Fruit fly (Drosophila melanogaster) whole organism, embryonic: ENCODE measurements around the gene CG1738.

Experiments
- ATbp ChIP-seq: fragments of 200-800 bp; sonication (Bioruptor generic); optimal IDR thresholded peaks from 2 replicates; lab custom pipeline; 2017; ENCODE audit warnings: missing biosample characterization, mild to moderate bottlenecking, missing genetic modification characterization, missing genetic modification reagents
- B-H2 ChIP-seq: fragments of 200-800 bp; sonication (Bioruptor generic); optimal IDR thresholded peaks from 2 replicates; lab custom pipeline; 2018; ENCODE audit warnings: missing biosample characterization, mild to moderate bottlenecking, missing genetic modification characterization
- CG10147 ChIP-seq: fragments of 200-800 bp; sonication (Bioruptor generic); optimal IDR thresholded peaks from 2 replicates; lab custom pipeline; 2019; ENCODE audit warnings: missing biosample characterization, mild to moderate bottlenecking, missing genetic modification characterization, moderate library complexity
- CG10462 ChIP-seq: fragments of 200-800 bp; sonication (Bioruptor generic); optimal IDR thresholded peaks from 2 replicates; lab custom pipeline; 2016; ENCODE audit warnings: missing biosample characterization, missing genetic modification characterization
- CG15269 ChIP-seq: fragments of 200-800 bp; sonication (Bioruptor generic); optimal IDR thresholded peaks from 2 replicates; lab custom pipeline; 2018; ENCODE audit warnings: missing biosample characterization, mild to moderate bottlenecking, missing genetic modification characterization, moderate library complexity
- CG16813 ChIP-seq: fragments of 200-800 bp; sonication (Bioruptor generic); IDR thresholded peaks from 3 replicates; pipeline ENCODE4 v1.3.6; 2022; ENCODE audit warnings: missing biosample characterization, missing genetic modification characterization; ENCODE audit not compliant: partially characterized antibody
- CG2712 ChIP-seq: fragments of 200-800 bp; optimal IDR thresholded peaks from 3 replicates; lab custom pipeline; 2019; ENCODE audit warnings: missing biosample characterization, mild to moderate bottlenecking, missing genetic modification characterization, moderate library complexity
- CG31365 ChIP-seq: fragments of 200-800 bp; sonication (Bioruptor generic); optimal IDR thresholded peaks from 2 replicates; lab custom pipeline; 2018; ENCODE audit warnings: missing biosample characterization, mild to moderate bottlenecking, missing genetic modification characterization
- CG3726 ChIP-seq: fragments of 200-800 bp; sonication (Bioruptor generic); IDR thresholded peaks from 3 replicates; pipeline ENCODE4, ENCODE4 v1.3.6; 2022; ENCODE audit warnings: missing biosample characterization, missing genetic modification characterization
- CG3838 ChIP-seq: fragments of 200-800 bp; sonication (Bioruptor generic); optimal IDR thresholded peaks from 3 replicates; lab custom pipeline; 2016; ENCODE audit warnings: missing biosample characterization, missing genetic modification characterization
- CG6254 ChIP-seq: fragments of 200-800 bp; sonication (Bioruptor generic); optimal IDR thresholded peaks from 3 replicates; lab custom pipeline; 2017; ENCODE audit warnings: mild to moderate bottlenecking, missing biosample characterization, missing genetic modification reagents, missing genetic modification characterization
- CG8089 ChIP-seq: fragments of 200-800 bp; sonication (Bioruptor generic); optimal IDR thresholded peaks from 3 replicates; lab custom pipeline; 2016; ENCODE audit warnings: missing biosample characterization, missing genetic modification characterization
- CG8765 ChIP-seq: fragments of 200-800 bp; sonication (Bioruptor generic); IDR thresholded peaks from 2 replicates; pipeline ENCODE4 v1.3.6; 2022; ENCODE audit warnings: missing biosample characterization, missing genetic modification characterization
- CG9215 ChIP-seq: fragments of 200-800 bp; sonication (Bioruptor generic); IDR thresholded peaks from 2 replicates; pipeline ENCODE4 v1.3.6; 2022; ENCODE audit warnings: missing biosample characterization, missing genetic modification characterization
- CG9609 ChIP-seq: fragments of 200-800 bp; sonication (Bioruptor generic); optimal IDR thresholded peaks from 3 replicates; lab custom pipeline; 2016; ENCODE audit warnings: missing biosample characterization, missing genetic modification characterization
- Dbx ChIP-seq: fragments of 200-800 bp; sonication (Bioruptor generic); IDR thresholded peaks from 3 replicates; pipeline ENCODE4 v1.3.6; 2022; ENCODE audit warnings: missing biosample characterization, missing genetic modification characterization
- Dfd ChIP-seq, 2 experiments: fragments of >200 bp; optimal IDR thresholded peaks; 2 replicates each; lab custom pipeline; 2017; ENCODE audit warnings: missing biosample characterization in 2 of 2, missing genetic modification characterization in 2 of 2
- Dp ChIP-seq: fragments of 200-800 bp; sonication (Bioruptor generic); optimal IDR thresholded peaks from 2 replicates; lab custom pipeline; 2018; ENCODE audit warnings: missing biosample characterization, mild to moderate bottlenecking, missing genetic modification characterization, moderate library complexity
- E2f1 ChIP-seq: fragments of 200-800 bp; sonication (Bioruptor generic); IDR thresholded peaks from 2 replicates; pipeline ENCODE4 v1.3.6; 2022; ENCODE audit warnings: missing biosample characterization, missing genetic modification characterization
- Elba2 ChIP-seq: fragments of 200-800 bp; sonication (Bioruptor generic); optimal IDR thresholded peaks from 3 replicates; lab custom pipeline; 2016; ENCODE audit warnings: missing biosample characterization, missing genetic modification characterization
- Mrtf ChIP-seq: fragments of 200-800 bp; sonication (Bioruptor generic); IDR thresholded peaks from 3 replicates; pipeline ENCODE4 v1.3.6; 2022; ENCODE audit warnings: missing biosample characterization, missing genetic modification characterization
- NFAT ChIP-seq: fragments of 200-800 bp; sonication (Bioruptor generic); IDR thresholded peaks from 2 replicates; pipeline ENCODE4 v1.3.6; 2022; ENCODE audit warnings: missing biosample characterization, missing genetic modification characterization
- Nf-YB ChIP-seq: fragments of 200-800 bp; sonication (Bioruptor generic); optimal IDR thresholded peaks from 3 replicates; lab custom pipeline; 2019; ENCODE audit warnings: missing biosample characterization, mild to moderate bottlenecking, missing genetic modification characterization, moderate library complexity
- Side ChIP-seq: fragments of 200-800 bp; sonication (Bioruptor generic); optimal IDR thresholded peaks from 2 replicates; lab custom pipeline; 2016; ENCODE audit warnings: missing biosample characterization, missing genetic modification characterization
- Sox102F ChIP-seq: fragments of 200-800 bp; sonication (Bioruptor generic); optimal IDR thresholded peaks from 2 replicates; lab custom pipeline; 2018; ENCODE audit warnings: missing biosample characterization, mild to moderate bottlenecking, missing genetic modification characterization, moderate library complexity
- Stat92E ChIP-seq, 3 experiments: fragments of >200 bp in 2 of 3; fragments of 200-800 bp in 1 of 3; sonication (Bioruptor generic) in 1 of 3; optimal IDR thresholded peaks; 2 replicates each; lab custom pipeline; 2017 to 2019; ENCODE audit warnings: missing biosample characterization in 3 of 3, missing genetic modification characterization in 3 of 3, mild to moderate bottlenecking in 1 of 3, moderate library complexity in 1 of 3
- TFAM ChIP-seq: fragments of 200-800 bp; sonication (Bioruptor generic); optimal IDR thresholded peaks from 2 replicates; lab custom pipeline; 2017; ENCODE audit warnings: missing biosample characterization, missing genetic modification characterization, inconsistent platforms
- Usf ChIP-seq: fragments of 200-800 bp; sonication (Bioruptor generic); optimal IDR thresholded peaks from 2 replicates; lab custom pipeline; 2017; ENCODE audit warnings: missing genotype, missing biosample characterization, missing genetic modification characterization
- ato ChIP-seq: fragments of 200-800 bp; sonication (Bioruptor generic); IDR thresholded peaks from 2 replicates; pipeline ENCODE4 v1.3.6; 2022; ENCODE audit warnings: missing biosample characterization, missing genetic modification characterization; ENCODE audit not compliant: partially characterized antibody
- cato ChIP-seq: fragments of 200-800 bp; sonication (Bioruptor generic); optimal IDR thresholded peaks from 2 replicates; lab custom pipeline; 2016; ENCODE audit warnings: missing biosample characterization, missing genetic modification characterization, borderline replicate concordance
- chif ChIP-seq, 2 experiments: fragments of 200-800 bp; sonication (Bioruptor generic); optimal IDR thresholded peaks; 3 replicates each; lab custom pipeline; 2016; ENCODE audit warnings: missing biosample characterization in 2 of 2, missing genetic modification characterization in 2 of 2
- ci ChIP-seq: fragments of 200-800 bp; sonication (Bioruptor generic); IDR thresholded peaks from 3 replicates; pipeline ENCODE4 v1.3.6; 2022; ENCODE audit warnings: missing biosample characterization, missing genetic modification characterization
- croc ChIP-seq: fragments of 200-800 bp; sonication (Bioruptor generic); conservative IDR thresholded peaks from 3 replicates; pipeline ENCODE4 v1.3.6; 2022; ENCODE audit warnings: missing biosample characterization, missing genetic modification characterization
- crp ChIP-seq, 2 experiments: fragments of 200-800 bp; sonication (Bioruptor generic); optimal IDR thresholded peaks; 2 replicates in 1 of 2; 3 replicates in 1 of 2; lab custom pipeline; 2017; ENCODE audit warnings: missing biosample characterization in 2 of 2, missing genetic modification characterization in 2 of 2, mild to moderate bottlenecking in 1 of 2, moderate library complexity in 1 of 2
- da ChIP-seq: fragments of 200-800 bp; sonication (Bioruptor generic); optimal IDR thresholded peaks from 2 replicates; lab custom pipeline; 2016; ENCODE audit warnings: missing biosample characterization, missing genetic modification characterization
- dati ChIP-seq: fragments of 200-800 bp; sonication (Bioruptor generic); IDR thresholded peaks from 2 replicates; pipeline ENCODE4 v1.3.6; 2022; ENCODE audit warnings: missing biosample characterization, missing genetic modification characterization
- dm ChIP-seq: fragments of 200-800 bp; sonication (Bioruptor generic); optimal IDR thresholded peaks from 3 replicates; lab custom pipeline; 2016; ENCODE audit warnings: missing biosample characterization, missing genetic modification characterization
- her ChIP-seq: fragments of 200-800 bp; sonication (Bioruptor generic); optimal IDR thresholded peaks from 2 replicates; lab custom pipeline; 2016; ENCODE audit warnings: missing biosample characterization, missing genetic modification characterization
- hth ChIP-seq: fragments of >200 bp; optimal IDR thresholded peaks from 2 replicates; lab custom pipeline; 2017; ENCODE audit warnings: inconsistent platforms
- klu ChIP-seq: fragments of 200-800 bp; sonication (Bioruptor generic); IDR thresholded peaks from 2 replicates; pipeline ENCODE4 v1.3.6; 2022; ENCODE audit warnings: missing biosample characterization, missing genetic modification characterization
- lbe ChIP-seq: fragments of 200-800 bp; sonication (Bioruptor generic); optimal IDR thresholded peaks from 2 replicates; lab custom pipeline; 2016; ENCODE audit warnings: missing biosample characterization, mild to moderate bottlenecking, missing genetic modification characterization
- lilli ChIP-seq: fragments of 200-800 bp; sonication (Bioruptor generic); optimal IDR thresholded peaks from 3 replicates; lab custom pipeline; 2016; ENCODE audit warnings: missing biosample characterization, missing genetic modification characterization
- maf-S ChIP-seq: fragments of 200-800 bp; sonication (Bioruptor generic); optimal IDR thresholded peaks from 2 replicates; lab custom pipeline; 2016; ENCODE audit warnings: missing biosample characterization, missing genetic modification characterization
- nau ChIP-seq: fragments of 200-800 bp; sonication (Bioruptor generic); optimal IDR thresholded peaks from 3 replicates; lab custom pipeline; 2017; ENCODE audit warnings: missing biosample characterization, mild to moderate bottlenecking, missing genetic modification characterization, missing genetic modification reagents
- phol ChIP-seq: fragments of 200-800 bp; sonication (Bioruptor generic); optimal IDR thresholded peaks from 3 replicates; lab custom pipeline; 2018; ENCODE audit warnings: missing biosample characterization, mild to moderate bottlenecking, missing genetic modification characterization, moderate library complexity
- pros ChIP-seq: fragments of 200-800 bp; sonication (Bioruptor generic); optimal IDR thresholded peaks from 3 replicates; lab custom pipeline; 2019; ENCODE audit warnings: missing biosample characterization, mild to moderate bottlenecking, missing genetic modification characterization, moderate library complexity
- rib ChIP-seq: fragments of 200-800 bp; sonication (Bioruptor generic); IDR thresholded peaks from 2 replicates; pipeline ENCODE4 v1.3.6; 2022; ENCODE audit warnings: missing biosample characterization, missing genetic modification characterization
- ro ChIP-seq: fragments of 200-800 bp; sonication (Bioruptor generic); IDR thresholded peaks from 2 replicates; pipeline ENCODE4 v1.3.6; 2022; ENCODE audit warnings: missing biosample characterization, missing genetic modification characterization
- sug ChIP-seq: fragments of 200-800 bp; optimal IDR thresholded peaks from 2 replicates; lab custom pipeline; 2019; ENCODE audit warnings: missing biosample characterization, mild to moderate bottlenecking, missing genetic modification characterization, moderate library complexity
- ttk ChIP-seq: fragments of 200-800 bp; sonication (Bioruptor generic); IDR thresholded peaks from 2 replicates; pipeline ENCODE4 v2.1.2; 2022; ENCODE audit warnings: missing biosample characterization, missing genetic modification characterization
- zen ChIP-seq: fragments of 200-800 bp; sonication (Bioruptor generic); optimal IDR thresholded peaks from 3 replicates; lab custom pipeline; 2018; ENCODE audit warnings: missing biosample characterization, mild to moderate bottlenecking, missing genetic modification characterization, moderate library complexity

The CG1738 gene

dm6 chrX:11325175-11325768 is 23.6 kb upstream of the CG1738 start, which contains the start of gene Gapvd1 (continued):
- no peak for TF ChIP-seq maf-S (GFP tag; lab: Kevin White, UChicago)
- TF ChIP-seq CG15269 = no peak
- no peak for TF ChIP-seq croc (GFP tag; lab: Robert Waterston, UW)
- no peak for TF ChIP-seq CG8089 (GFP tag; lab: Kevin White, UChicago)
- TF ChIP-seq CG9609 (GFP tag; lab: Kevin White, UChicago) = peak; percentile 13
- TF ChIP-seq ci (GFP tag; lab: Robert Waterston, UW) = peak; percentile 11; the same call in 1 of the 3 replicates
- no peak for TF ChIP-seq Dbx (GFP tag; lab: Robert Waterston, UW)
- peak; percentile 9 for TF ChIP-seq CG2712 (tag; lab: Kevin White, UChicago)
- TF ChIP-seq klu = no peak
- 0 out of 2 replicates have a peak, but pooled peaks have one; percentile 21 for TF ChIP-seq E2f1 (GFP tag; lab: Robert Waterston, UW)
- peak; percentile 3 for TF ChIP-seq sug
- TF ChIP-seq Elba2 = no peak
- no peak for TF ChIP-seq Nf-YB (GFP tag; lab: Kevin White, UChicago)
- TF ChIP-seq TFAM = no peak
- TF ChIP-seq Mrtf = no peak
- no peak for TF ChIP-seq CG6254 (GFP tag; lab: Kevin White, UChicago)
- TF ChIP-seq cato (GFP tag; lab: Kevin White, UChicago) = no peak
- no peak for TF ChIP-seq pros (GFP tag; lab: Kevin White, UChicago)
- TF ChIP-seq CG8765 (GFP tag; lab: Robert Waterston, UW) = no peak
- TF ChIP-seq zen (tag; lab: Kevin White, UChicago) = no peak
- TF ChIP-seq ato = peak; percentile 82
- TF ChIP-seq B-H2 (GFP tag; lab: Kevin White, UChicago) = no peak
- TF ChIP-seq Dfd (GFP tag; optimal IDR thresholded peaks at IDR 0.05; lab: Kevin White, UChicago) = no peak
- peak; percentile 44 for TF ChIP-seq lilli (GFP tag; lab: Kevin White, UChicago)
- no peak for TF ChIP-seq Side (GFP tag; lab: Kevin White, UChicago)
- no peak for TF ChIP-seq phol
- no peak for TF ChIP-seq chif (GFP tag; optimal IDR thresholded peaks at IDR 0.05; lab: Kevin White, UChicago)
- peak; percentile 25 for TF ChIP-seq her (GFP tag; lab: Kevin White, UChicago)
- peak; percentile 66 for TF ChIP-seq dm (GFP tag; lab: Kevin White, UChicago)
- no peak for TF ChIP-seq CG3726 (GFP tag; lab: Robert Waterston, UW)
- peak; percentile 4 for TF ChIP-seq lbe (GFP tag; lab: Kevin White, UChicago)
- no peak for TF ChIP-seq ATbp
- TF ChIP-seq Usf = no peak
- TF ChIP-seq hth (lab: Kevin White, UChicago) = no peak
- TF ChIP-seq CG9215 (GFP tag; lab: Robert Waterston, UW) = no peak
- TF ChIP-seq CG3838 (GFP tag; lab: Kevin White, UChicago) = no peak
- peak; percentile 28 for TF ChIP-seq Dp
- TF ChIP-seq ro (GFP tag; lab: Robert Waterston, UW) = no peak
- no peak for TF ChIP-seq nau (GFP tag; lab: Kevin White, UChicago)
- TF ChIP-seq CG16813 (GFP tag; lab: Robert Waterston, UW) = peak; percentile 84
- no peak for TF ChIP-seq rib (GFP tag; lab: Robert Waterston, UW)
- peak; percentile 53; the same call in 1 of the 2 replicates for TF ChIP-seq NFAT
- peak in 1 of 2 experiments; percentile 88 for TF ChIP-seq crp (GFP tag; optimal IDR thresholded peaks at IDR 0.05; lab: Kevin White, UChicago)
- TF ChIP-seq Sox102F = no peak
- TF ChIP-seq dati (GFP tag; lab: Robert Waterston, UW) = no peak
- TF ChIP-seq CG31365 (tag; lab: Kevin White, UChicago) = no peak
- TF ChIP-seq Stat92E (GFP tag; optimal IDR thresholded peaks at IDR 0.05; lab: Kevin White, UChicago) = no peak
- no peak for TF ChIP-seq CG10462 (GFP tag; lab: Kevin White, UChicago)
- no peak for TF ChIP-seq CG10147 (GFP tag; lab: Kevin White, UChicago)
- no peak for TF ChIP-seq ttk (GFP tag; lab: Robert Waterston, UW)
- TF ChIP-seq da = no peak
